Worm (Caenorhabditis elegans) whole organism, L1 larva: ENCODE measurements around the gene lact-6.

Experiments
- aly-2 ChIP-seq: fragments of 150-350 bp; optimal IDR thresholded peaks from 2 replicates; lab custom pipeline; 2014; ENCODE audit warnings: missing biosample characterization, missing genetic modification characterization
- ama-1 ChIP-seq: fragments of 150-350 bp; optimal IDR thresholded peaks from 2 replicates; lab custom pipeline; 2014
- ceh-63 ChIP-seq: fragments of 200-800 bp; sonication (Bioruptor generic); optimal IDR thresholded peaks from 2 replicates; lab custom pipeline; 2018; ENCODE audit warnings: mild to moderate bottlenecking, missing genetic modification characterization, missing compliant biosample characterization
- ceh-82 ChIP-seq, 3 experiments: fragments of 150-350 bp in 1 of 3; sonication (generic microtip) in 2 of 3; optimal IDR thresholded peaks; 2 replicates each; lab custom pipeline; 2014 to 2017; ENCODE audit warnings: missing biosample characterization in 3 of 3, missing genetic modification characterization in 3 of 3
- elt-2 ChIP-seq: sonication (generic microtip); optimal IDR thresholded peaks from 2 replicates; lab custom pipeline; 2016; ENCODE audit warnings: missing genetic modification characterization, mild to moderate bottlenecking, inconsistent platforms, missing compliant biosample characterization, missing genetic modification reagents
- lin-15B ChIP-seq: fragments of 150-350 bp; sonication (generic microtip); optimal IDR thresholded peaks from 3 replicates; lab custom pipeline; 2014; ENCODE audit warnings: missing biosample characterization, missing genetic modification characterization
- mab-9 ChIP-seq: fragments of 200-800 bp; sonication (Bioruptor generic); IDR thresholded peaks from 2 replicates; pipeline ENCODE4 v1.3.6; 2022; ENCODE audit warnings: missing genetic modification reagents, missing genetic modification characterization, missing compliant biosample characterization
- mdl-1 ChIP-seq, 2 experiments: fragments of 150-350 bp; optimal IDR thresholded peaks; 2 replicates each; lab custom pipeline; 2014 to 2017; ENCODE audit warnings: missing biosample characterization in 2 of 2, missing genetic modification characterization in 2 of 2, inconsistent platforms in 1 of 2
- nhr-237 ChIP-seq: fragments of 150-350 bp; optimal IDR thresholded peaks from 2 replicates; lab custom pipeline; 2014; ENCODE audit warnings: missing biosample characterization, missing genetic modification characterization
- nhr-28 ChIP-seq: fragments of 150-350 bp; optimal IDR thresholded peaks from 2 replicates; lab custom pipeline; 2014; ENCODE audit warnings: missing biosample characterization, missing genetic modification characterization
- nhr-77 ChIP-seq: fragments of 150-350 bp; optimal IDR thresholded peaks from 2 replicates; lab custom pipeline; 2014; ENCODE audit warnings: missing biosample characterization, missing genetic modification characterization
- pqm-1 ChIP-seq: sonication (generic microtip); optimal IDR thresholded peaks from 3 replicates; lab custom pipeline; 2017; ENCODE audit warnings: missing biosample characterization, missing genetic modification characterization
- unc-62 ChIP-seq: fragments of 150-350 bp; optimal IDR thresholded peaks from 2 replicates; lab custom pipeline; 2014; ENCODE audit warnings: missing biosample characterization, missing genetic modification reagents, missing genetic modification characterization
- ztf-11 ChIP-seq, 2 experiments: sonication (generic microtip); optimal IDR thresholded peaks; 2 replicates each; lab custom pipeline; 2016 to 2017; ENCODE audit warnings: missing genetic modification characterization in 2 of 2, missing biosample characterization in 1 of 2, missing compliant biosample characterization in 1 of 2

ce11 chrIV:17382029-17382428, 49.2 kb downstream of the lact-6 start, which contains the start of gene C30H6.8:
- TF ChIP-seq nhr-77 (tag; lab: Kevin White, UChicago) (no peak), unc-62 (GFP tag; lab: Kevin White, UChicago) (no peak), ama-1 (no peak), ztf-11 (tag; optimal IDR thresholded peaks at IDR 0.05; lab: Kevin White, UChicago) (no peak), nhr-237 (tag; lab: Kevin White, UChicago) (no peak), ceh-63 (no peak), mab-9 (no peak), ceh-82 (tag; optimal IDR thresholded peaks at IDR 0.05; lab: Kevin White, UChicago) (no peak), lin-15B (tag; lab: Kevin White, UChicago) (no peak), pqm-1 (tag; lab: Kevin White, UChicago) (no peak), mdl-1 (tag; optimal IDR thresholded peaks at IDR 0.05; lab: Kevin White, UChicago) (no peak), aly-2 (tag; lab: Kevin White, UChicago) (no peak), nhr-28 (no peak), elt-2 (tag; lab: Kevin White, UChicago) (no peak)
